Fruit fly (Drosophila melanogaster) whole organism, wandering third instar larva: Measurements from ENCODE around the gene Spn85F.

ENCODE experiments used
- Abd-B ChIP-seq: fragments of >200 bp; optimal IDR thresholded peaks from 2 replicates; lab custom pipeline; 2017; ENCODE audit warnings: missing biosample characterization, missing genetic modification characterization
- CG32264 ChIP-seq: fragments of 200-800 bp; sonication (Bioruptor generic); optimal IDR thresholded peaks from 2 replicates; lab custom pipeline; 2016; ENCODE audit warnings: missing biosample characterization, missing genetic modification characterization
- CG9705 ChIP-seq: fragments of 200-800 bp; sonication (Bioruptor generic); optimal IDR thresholded peaks from 2 replicates; lab custom pipeline; 2018; ENCODE audit warnings: missing biosample characterization, mild to moderate bottlenecking, missing genetic modification characterization
- CrebA ChIP-seq: fragments of 200-800 bp; sonication (Bioruptor generic); optimal IDR thresholded peaks from 2 replicates; lab custom pipeline; 2016; ENCODE audit warnings: missing biosample characterization, mild to moderate bottlenecking, missing genetic modification characterization, borderline replicate concordance
- Dfd ChIP-seq: fragments of >200 bp; optimal IDR thresholded peaks from 2 replicates; lab custom pipeline; 2017; ENCODE audit warnings: missing biosample characterization, missing genetic modification characterization
- Dif ChIP-seq: fragments of 200-275, 200-300 bp; sonication (Bioruptor generic); optimal IDR thresholded peaks from 2 replicates; lab custom pipeline; 2018; ENCODE audit warnings: missing biosample characterization, missing genetic modification characterization; ENCODE audit not compliant: partially characterized antibody
- GATAd ChIP-seq: sonication (Bioruptor generic); optimal IDR thresholded peaks from 2 replicates; lab custom pipeline; 2016; ENCODE audit warnings: missing biosample characterization, missing genetic modification characterization
- Hnf4 ChIP-seq: fragments of 200-800 bp; sonication (Bioruptor generic); optimal IDR thresholded peaks from 2 replicates; lab custom pipeline; 2016; ENCODE audit warnings: missing biosample characterization, mild to moderate bottlenecking, missing genetic modification characterization
- Hr78 ChIP-seq: fragments of >200 bp; optimal IDR thresholded peaks from 2 replicates; lab custom pipeline; 2017; ENCODE audit warnings: missing biosample characterization, missing genetic modification characterization
- Hr83 ChIP-seq: fragments of 200-300 bp; sonication (Bioruptor generic); optimal IDR thresholded peaks from 2 replicates; lab custom pipeline; 2016; ENCODE audit warnings: missing biosample characterization, mild to moderate bottlenecking, missing genetic modification characterization, moderate library complexity; ENCODE audit not compliant: poor library complexity, severe bottlenecking
- Jra ChIP-seq: sonication (Bioruptor generic); optimal IDR thresholded peaks from 2 replicates; lab custom pipeline; 2016; ENCODE audit warnings: missing biosample characterization, missing genetic modification characterization
- Mio ChIP-seq: sonication (Bioruptor generic); optimal IDR thresholded peaks from 2 replicates; lab custom pipeline; 2016; ENCODE audit warnings: missing biosample characterization, missing genetic modification characterization
- Myc ChIP-seq: fragments of >200 bp; optimal IDR thresholded peaks from 2 replicates; lab custom pipeline; 2017
- N ChIP-seq: fragments of >200 bp; optimal IDR thresholded peaks from 2 replicates; lab custom pipeline; 2018; ENCODE audit warnings: missing biosample characterization, missing external identifiers, missing genetic modification characterization
- OdsH ChIP-seq: fragments of 200-800 bp; sonication (Bioruptor generic); optimal IDR thresholded peaks from 2 replicates; lab custom pipeline; 2016; ENCODE audit warnings: missing biosample characterization, mild to moderate bottlenecking, missing genetic modification characterization
- Rel ChIP-seq, 2 experiments: fragments of 200-800 bp; sonication (Bioruptor generic) in 1 of 2; optimal IDR thresholded peaks; 2 replicates in 1 of 2; 3 replicates in 1 of 2; lab custom pipeline; 2016 to 2019; ENCODE audit warnings: mild to moderate bottlenecking in 2 of 2, missing biosample characterization in 2 of 2, missing genetic modification characterization in 2 of 2, moderate library complexity in 1 of 2
- Sp1 ChIP-seq: fragments of 200-800 bp; sonication (Bioruptor generic); optimal IDR thresholded peaks from 3 replicates; lab custom pipeline; 2019; ENCODE audit warnings: missing biosample characterization, mild to moderate bottlenecking, missing genetic modification characterization, moderate library complexity
- Vsx2 ChIP-seq: fragments of 200-300, 225-300 bp; sonication (Bioruptor generic); optimal IDR thresholded peaks from 2 replicates; lab custom pipeline; 2018; ENCODE audit warnings: missing biosample characterization, missing genetic modification characterization; ENCODE audit not compliant: partially characterized antibody
- br ChIP-seq: fragments of 200-800 bp; sonication (Bioruptor generic); optimal IDR thresholded peaks from 2 replicates; lab custom pipeline; 2016; ENCODE audit warnings: missing biosample characterization, missing genetic modification characterization
- brk ChIP-seq: fragments of 200-800 bp; sonication (Bioruptor generic); optimal IDR thresholded peaks from 2 replicates; lab custom pipeline; 2016; ENCODE audit warnings: missing biosample characterization, mild to moderate bottlenecking, missing genetic modification characterization
- dl ChIP-seq, 2 experiments: fragments of 175-275, 200-275 bp in 1 of 2; fragments of 200-275 bp in 1 of 2; sonication (Bioruptor generic); optimal IDR thresholded peaks; lab custom pipeline; 2018; ENCODE audit warnings: mild to moderate bottlenecking in 2 of 2, missing biosample characterization in 2 of 2, missing genetic modification characterization in 2 of 2, moderate library complexity in 2 of 2; ENCODE audit not compliant: partially characterized antibody in 2 of 2, insufficient read depth in 1 of 2
- dmrt93B ChIP-seq: fragments of 200-800 bp; sonication (Bioruptor generic); optimal IDR thresholded peaks from 2 replicates; lab custom pipeline; 2018; ENCODE audit warnings: missing biosample characterization, mild to moderate bottlenecking, missing genetic modification characterization
- dsf ChIP-seq: sonication (Bioruptor generic); optimal IDR thresholded peaks from 2 replicates; lab custom pipeline; 2016; ENCODE audit warnings: missing biosample characterization, missing genetic modification characterization, borderline replicate concordance
- ey ChIP-seq: fragments of 200-800 bp; sonication (Bioruptor generic); optimal IDR thresholded peaks from 2 replicates; lab custom pipeline; 2016; ENCODE audit warnings: missing biosample characterization, missing genetic modification characterization
- foxo ChIP-seq, 2 experiments: fragments of 200-800 bp; sonication (Bioruptor generic); optimal IDR thresholded peaks; 2 replicates in 1 of 2; 3 replicates in 1 of 2; lab custom pipeline; 2016 to 2017; ENCODE audit warnings: missing biosample characterization in 2 of 2, missing genetic modification characterization in 2 of 2
- fru ChIP-seq: fragments of 200-800 bp; sonication (Bioruptor generic); optimal IDR thresholded peaks from 3 replicates; lab custom pipeline; 2016; ENCODE audit warnings: missing biosample characterization, mild to moderate bottlenecking, missing genetic modification characterization
- h ChIP-seq: fragments of 200-800 bp; sonication (Bioruptor generic); optimal IDR thresholded peaks from 3 replicates; lab custom pipeline; 2016; ENCODE audit warnings: missing biosample characterization, mild to moderate bottlenecking, missing genetic modification characterization
- jim ChIP-seq: fragments of 175-275, 200-325 bp; sonication (Bioruptor generic); optimal IDR thresholded peaks from 2 replicates; lab custom pipeline; 2016; ENCODE audit warnings: missing biosample characterization, mild to moderate bottlenecking, missing genetic modification characterization
- lola ChIP-seq: fragments of >200 bp; optimal IDR thresholded peaks from 2 replicates; lab custom pipeline; 2017; ENCODE audit warnings: missing biosample characterization, missing genetic modification characterization
- pan ChIP-seq: fragments of >200 bp; optimal IDR thresholded peaks from 2 replicates; lab custom pipeline; 2017
- psq ChIP-seq: fragments of 200-800 bp; sonication (Bioruptor generic); optimal IDR thresholded peaks from 3 replicates; lab custom pipeline; 2017; ENCODE audit warnings: missing biosample characterization, mild to moderate bottlenecking, missing genetic modification characterization, moderate library complexity
- rgr ChIP-seq: fragments of 200-800 bp; sonication (Bioruptor generic); optimal IDR thresholded peaks from 3 replicates; lab custom pipeline; 2016; ENCODE audit warnings: missing biosample characterization, mild to moderate bottlenecking, missing genetic modification characterization
- sage ChIP-seq: fragments of 200-800 bp; sonication (Bioruptor generic); optimal IDR thresholded peaks from 2 replicates; lab custom pipeline; 2016; ENCODE audit warnings: missing biosample characterization, mild to moderate bottlenecking, missing genetic modification characterization
- sv ChIP-seq: fragments of 200-800 bp; sonication (Bioruptor generic); optimal IDR thresholded peaks from 3 replicates; lab custom pipeline; 2016; ENCODE audit warnings: missing biosample characterization, missing genetic modification characterization
- tai ChIP-seq: sonication (Bioruptor generic); optimal IDR thresholded peaks from 2 replicates; lab custom pipeline; 2016; ENCODE audit warnings: missing biosample characterization, missing genetic modification characterization
- usp ChIP-seq: fragments of >200 bp; optimal IDR thresholded peaks from 2 replicates; lab custom pipeline; 2017; ENCODE audit warnings: missing biosample characterization, missing genetic modification characterization
- woc ChIP-seq: sonication (Bioruptor generic); optimal IDR thresholded peaks from 2 replicates; lab custom pipeline; 2016; ENCODE audit warnings: missing biosample characterization, mild to moderate bottlenecking, missing genetic modification characterization

The Spn85F gene

dm6 chr3R:9956725-9957124 is 40.2 kb upstream of the Spn85F start:
- TF ChIP-seq rgr (GFP tag; lab: Kevin White, UChicago) (no peak), tai (no peak), Vsx2 (no peak), psq (GFP tag; lab: Kevin White, UChicago) (no peak), sage (GFP tag; lab: Kevin White, UChicago) (no peak), CG9705 (GFP tag; lab: Kevin White, UChicago) (no peak), lola (no peak)

DNA sequence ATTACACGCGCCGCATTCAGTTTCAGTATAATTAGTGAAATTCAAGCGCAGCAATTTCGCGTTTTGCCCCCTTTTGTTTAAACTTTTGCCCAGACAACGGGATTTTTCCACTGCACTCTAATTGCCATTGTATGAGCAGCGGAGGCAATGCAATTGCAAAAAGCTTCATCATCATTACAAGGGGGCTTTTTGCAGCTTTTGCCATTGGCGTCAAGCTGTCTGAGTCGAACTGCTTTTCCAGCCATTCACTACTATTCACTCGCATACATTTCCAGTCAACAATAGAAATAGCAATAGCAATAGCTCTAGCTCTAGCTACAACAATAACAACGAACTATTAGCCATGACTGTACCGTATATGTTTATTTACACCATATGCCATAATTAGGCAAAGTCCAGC is 39.8 kb upstream of the Spn85F start:
- TF ChIP-seq Rel (GFP tag; optimal IDR thresholded peaks at IDR 0.05; lab: Kevin White, UChicago) = no peak
- TF ChIP-seq Rel (tag; optimal IDR thresholded peaks at IDR 0.05; lab: Kevin White, UChicago) = peak; percentile 24
- no peak for TF ChIP-seq lola

- TF ChIP-seq usp (GFP tag; lab: Kevin White, UChicago) (no peak), brk (GFP tag; lab: Kevin White, UChicago) (no peak), Jra (GFP tag; lab: Kevin White, UChicago) (no peak), foxo (GFP tag; optimal IDR thresholded peaks at IDR 0.05; lab: Kevin White, UChicago) (no peak), Dif (GFP tag; lab: Kevin White, UChicago) (no peak), dsf (GFP tag; lab: Kevin White, UChicago) (no peak), Hr78 (GFP tag; lab: Kevin White, UChicago) (no peak), tai (no peak), CrebA (GFP tag; lab: Kevin White, UChicago) (no peak), dl (GFP tag; optimal IDR thresholded peaks at IDR 0.05; lab: Kevin White, UChicago; ENCODE audit: insufficient read depth in 1 of 2, partially characterized antibody in 2 of 2) (no peak), CG9705 (GFP tag; lab: Kevin White, UChicago) (no peak), jim (GFP tag; lab: Kevin White, UChicago) (no peak), br (GFP tag; lab: Kevin White, UChicago) (no peak), Sp1 (GFP tag; lab: Kevin White, UChicago) (no peak), Rel (GFP tag; optimal IDR thresholded peaks at IDR 0.05; lab: Kevin White, UChicago) (no peak), Rel (tag; optimal IDR thresholded peaks at IDR 0.05; lab: Kevin White, UChicago) (no peak), OdsH (GFP tag; lab: Kevin White, UChicago) (no peak)
Measured at dm6 chr3R:9959911-9960310, 37.1 kb upstream of the Spn85F start.

- TF ChIP-seq rgr (GFP tag; lab: Kevin White, UChicago) (peak; percentile 64), usp (GFP tag; lab: Kevin White, UChicago) (no peak), pan (lab: Kevin White, UChicago) (no peak), dsf (GFP tag; lab: Kevin White, UChicago) (no peak), jim (GFP tag; lab: Kevin White, UChicago) (no peak), dl (GFP tag; optimal IDR thresholded peaks at IDR 0.05; lab: Kevin White, UChicago; ENCODE audit: insufficient read depth in 1 of 2, partially characterized antibody in 2 of 2) (no peak), Hr83 (no peak), sv (GFP tag; lab: Kevin White, UChicago) (no peak), CG9705 (GFP tag; lab: Kevin White, UChicago) (no peak), Dfd (GFP tag; lab: Kevin White, UChicago) (no peak), h (GFP tag; lab: Kevin White, UChicago) (peak; percentile 71), GATAd (GFP tag; lab: Kevin White, UChicago) (no peak), Rel (GFP tag; optimal IDR thresholded peaks at IDR 0.05; lab: Kevin White, UChicago) (no peak), Rel (tag; optimal IDR thresholded peaks at IDR 0.05; lab: Kevin White, UChicago) (peak; percentile 26), psq (GFP tag; lab: Kevin White, UChicago) (peak; percentile 98), Vsx2 (no peak), Jra (GFP tag; lab: Kevin White, UChicago) (no peak), woc (GFP tag; lab: Kevin White, UChicago) (peak; percentile 21), Myc (no peak), Hr78 (GFP tag; lab: Kevin White, UChicago) (no peak), Hnf4 (GFP tag; lab: Kevin White, UChicago) (peak; percentile 27), Sp1 (GFP tag; lab: Kevin White, UChicago) (peak; percentile 28), N (GFP tag; lab: Kevin White, UChicago) (no peak), ey (peak; percentile 76), fru (GFP tag; lab: Kevin White, UChicago) (peak; percentile 77), CrebA (GFP tag; lab: Kevin White, UChicago) (no peak), CG32264 (GFP tag; lab: Kevin White, UChicago) (no peak), brk (GFP tag; lab: Kevin White, UChicago) (peak; percentile 3), lola (no peak), sage (GFP tag; lab: Kevin White, UChicago) (no peak), dmrt93B (GFP tag; lab: Kevin White, UChicago) (peak; percentile 53), br (GFP tag; lab: Kevin White, UChicago) (peak; percentile 72), Dif (GFP tag; lab: Kevin White, UChicago) (no peak), tai (no peak), OdsH (GFP tag; lab: Kevin White, UChicago) (peak; percentile 71), Mio (GFP tag; lab: Kevin White, UChicago) (no peak), foxo (GFP tag; optimal IDR thresholded peaks at IDR 0.05; lab: Kevin White, UChicago) (peak in 1 of 2 experiments; percentile 79), Abd-B (GFP tag; lab: Kevin White, UChicago) (no peak)
Measured at dm6 chr3R:9961163-9962072, 35.5 kb upstream of the Spn85F start.
